Worm (Caenorhabditis elegans) whole organism, midembryonic: ENCODE results near the gene F14H8.4.

Source experiments
- T22C8.4 ChIP-seq: fragments of 200-800 bp; sonication (Bioruptor generic); IDR thresholded peaks from 2 replicates; pipeline ENCODE4 v1.3.6; 2022; ENCODE audit warnings: missing genetic modification characterization, missing compliant biosample characterization
- klf-2 ChIP-seq: fragments of 200-800 bp; sonication (Bioruptor generic); conservative IDR thresholded peaks from 2 replicates; pipeline ENCODE4 v1.3.6; 2022; ENCODE audit warnings: missing genetic modification reagents, missing genetic modification characterization, missing compliant biosample characterization
- med-1 ChIP-seq: sonication (generic microtip); optimal IDR thresholded peaks from 2 replicates; lab custom pipeline; 2017; ENCODE audit warnings: missing genetic modification characterization, mild to moderate bottlenecking, missing compliant biosample characterization, antibody characterized with exemption, missing genetic modification reagents; ENCODE audit not compliant: insufficient read depth
- ref-1 ChIP-seq: fragments of 200-800 bp; sonication (Bioruptor generic); conservative IDR thresholded peaks from 2 replicates; pipeline ENCODE4 v1.3.6; 2022; ENCODE audit warnings: missing genetic modification reagents, missing genetic modification characterization, missing compliant biosample characterization
- tab-1 ChIP-seq: fragments of 200-800 bp; sonication (Bioruptor generic); IDR thresholded peaks from 2 replicates; pipeline ENCODE4 v1.3.6; 2022; ENCODE audit warnings: missing genetic modification characterization, missing compliant biosample characterization
- ztf-23 ChIP-seq: fragments of 200-800 bp; sonication (Bioruptor generic); IDR thresholded peaks from 2 replicates; pipeline ENCODE4 v1.3.6; 2022; ENCODE audit warnings: missing genetic modification reagents, missing genetic modification characterization, missing compliant biosample characterization
- ztf-29 ChIP-seq: fragments of 200-800 bp; sonication (Bioruptor generic); IDR thresholded peaks from 2 replicates; pipeline ENCODE4 v1.3.6; 2022; ENCODE audit warnings: missing genetic modification reagents, missing genetic modification characterization, missing compliant biosample characterization

- TF ChIP-seq ztf-23 (GFP tag; lab: Robert Waterston, UW) (no peak), ref-1 (GFP tag; lab: Robert Waterston, UW) (no peak), ztf-29 (GFP tag; lab: Robert Waterston, UW) (no peak), tab-1 (no peak), klf-2 (GFP tag; lab: Robert Waterston, UW) (no peak), T22C8.4 (no peak), med-1 (no peak)
These were observed 44.7 kb downstream of the F14H8.4 start, which contains the start of gene dnj-3 for ce11 chrV:15068378-15068777.
